Fruit fly (Drosophila melanogaster) whole organism, wandering third instar larva: ENCODE results near the gene witty.

Experiments
- Abd-B ChIP-seq: fragments of >200 bp; optimal IDR thresholded peaks from 2 replicates; lab custom pipeline; 2017; ENCODE audit warnings: missing biosample characterization, missing genetic modification characterization
- CG32264 ChIP-seq: fragments of 200-800 bp; sonication (Bioruptor generic); optimal IDR thresholded peaks from 2 replicates; lab custom pipeline; 2016; ENCODE audit warnings: missing biosample characterization, missing genetic modification characterization
- CG9705 ChIP-seq: fragments of 200-800 bp; sonication (Bioruptor generic); optimal IDR thresholded peaks from 2 replicates; lab custom pipeline; 2018; ENCODE audit warnings: missing biosample characterization, mild to moderate bottlenecking, missing genetic modification characterization
- CrebA ChIP-seq: fragments of 200-800 bp; sonication (Bioruptor generic); optimal IDR thresholded peaks from 2 replicates; lab custom pipeline; 2016; ENCODE audit warnings: missing biosample characterization, mild to moderate bottlenecking, missing genetic modification characterization, borderline replicate concordance
- Dfd ChIP-seq: fragments of >200 bp; optimal IDR thresholded peaks from 2 replicates; lab custom pipeline; 2017; ENCODE audit warnings: missing biosample characterization, missing genetic modification characterization
- Dif ChIP-seq: fragments of 200-275, 200-300 bp; sonication (Bioruptor generic); optimal IDR thresholded peaks from 2 replicates; lab custom pipeline; 2018; ENCODE audit warnings: missing biosample characterization, missing genetic modification characterization; ENCODE audit not compliant: partially characterized antibody
- GATAd ChIP-seq: sonication (Bioruptor generic); optimal IDR thresholded peaks from 2 replicates; lab custom pipeline; 2016; ENCODE audit warnings: missing biosample characterization, missing genetic modification characterization
- HLH106 ChIP-seq: fragments of 200-800 bp; optimal IDR thresholded peaks from 3 replicates; lab custom pipeline; 2019; ENCODE audit warnings: missing biosample characterization, mild to moderate bottlenecking, missing genetic modification characterization, moderate library complexity
- Hnf4 ChIP-seq: fragments of 200-800 bp; sonication (Bioruptor generic); optimal IDR thresholded peaks from 2 replicates; lab custom pipeline; 2016; ENCODE audit warnings: missing biosample characterization, mild to moderate bottlenecking, missing genetic modification characterization
- Hr78 ChIP-seq: fragments of >200 bp; optimal IDR thresholded peaks from 2 replicates; lab custom pipeline; 2017; ENCODE audit warnings: missing biosample characterization, missing genetic modification characterization
- Hr83 ChIP-seq: fragments of 200-300 bp; sonication (Bioruptor generic); optimal IDR thresholded peaks from 2 replicates; lab custom pipeline; 2016; ENCODE audit warnings: missing biosample characterization, mild to moderate bottlenecking, missing genetic modification characterization, moderate library complexity; ENCODE audit not compliant: poor library complexity, severe bottlenecking
- Jra ChIP-seq: sonication (Bioruptor generic); optimal IDR thresholded peaks from 2 replicates; lab custom pipeline; 2016; ENCODE audit warnings: missing biosample characterization, missing genetic modification characterization
- Mio ChIP-seq: sonication (Bioruptor generic); optimal IDR thresholded peaks from 2 replicates; lab custom pipeline; 2016; ENCODE audit warnings: missing biosample characterization, missing genetic modification characterization
- Myc ChIP-seq: fragments of >200 bp; optimal IDR thresholded peaks from 2 replicates; lab custom pipeline; 2017
- N ChIP-seq: fragments of >200 bp; optimal IDR thresholded peaks from 2 replicates; lab custom pipeline; 2018; ENCODE audit warnings: missing biosample characterization, missing external identifiers, missing genetic modification characterization
- OdsH ChIP-seq: fragments of 200-800 bp; sonication (Bioruptor generic); optimal IDR thresholded peaks from 2 replicates; lab custom pipeline; 2016; ENCODE audit warnings: missing biosample characterization, mild to moderate bottlenecking, missing genetic modification characterization
- Rel ChIP-seq, 2 experiments: fragments of 200-800 bp; sonication (Bioruptor generic) in 1 of 2; optimal IDR thresholded peaks; 2 replicates in 1 of 2; 3 replicates in 1 of 2; lab custom pipeline; 2016 to 2019; ENCODE audit warnings: mild to moderate bottlenecking in 2 of 2, missing biosample characterization in 2 of 2, missing genetic modification characterization in 2 of 2, moderate library complexity in 1 of 2
- Sp1 ChIP-seq: fragments of 200-800 bp; sonication (Bioruptor generic); optimal IDR thresholded peaks from 3 replicates; lab custom pipeline; 2019; ENCODE audit warnings: missing biosample characterization, mild to moderate bottlenecking, missing genetic modification characterization, moderate library complexity
- br ChIP-seq: fragments of 200-800 bp; sonication (Bioruptor generic); optimal IDR thresholded peaks from 2 replicates; lab custom pipeline; 2016; ENCODE audit warnings: missing biosample characterization, missing genetic modification characterization
- brk ChIP-seq: fragments of 200-800 bp; sonication (Bioruptor generic); optimal IDR thresholded peaks from 2 replicates; lab custom pipeline; 2016; ENCODE audit warnings: missing biosample characterization, mild to moderate bottlenecking, missing genetic modification characterization
- dl ChIP-seq, 2 experiments: fragments of 175-275, 200-275 bp in 1 of 2; fragments of 200-275 bp in 1 of 2; sonication (Bioruptor generic); optimal IDR thresholded peaks; lab custom pipeline; 2018; ENCODE audit warnings: mild to moderate bottlenecking in 2 of 2, missing biosample characterization in 2 of 2, missing genetic modification characterization in 2 of 2, moderate library complexity in 2 of 2; ENCODE audit not compliant: partially characterized antibody in 2 of 2, insufficient read depth in 1 of 2
- dmrt93B ChIP-seq: fragments of 200-800 bp; sonication (Bioruptor generic); optimal IDR thresholded peaks from 2 replicates; lab custom pipeline; 2018; ENCODE audit warnings: missing biosample characterization, mild to moderate bottlenecking, missing genetic modification characterization
- dsf ChIP-seq: sonication (Bioruptor generic); optimal IDR thresholded peaks from 2 replicates; lab custom pipeline; 2016; ENCODE audit warnings: missing biosample characterization, missing genetic modification characterization, borderline replicate concordance
- ey ChIP-seq: fragments of 200-800 bp; sonication (Bioruptor generic); optimal IDR thresholded peaks from 2 replicates; lab custom pipeline; 2016; ENCODE audit warnings: missing biosample characterization, missing genetic modification characterization
- foxo ChIP-seq, 2 experiments: fragments of 200-800 bp; sonication (Bioruptor generic); optimal IDR thresholded peaks; 2 replicates in 1 of 2; 3 replicates in 1 of 2; lab custom pipeline; 2016 to 2017; ENCODE audit warnings: missing biosample characterization in 2 of 2, missing genetic modification characterization in 2 of 2
- fru ChIP-seq: fragments of 200-800 bp; sonication (Bioruptor generic); optimal IDR thresholded peaks from 3 replicates; lab custom pipeline; 2016; ENCODE audit warnings: missing biosample characterization, mild to moderate bottlenecking, missing genetic modification characterization
- h ChIP-seq: fragments of 200-800 bp; sonication (Bioruptor generic); optimal IDR thresholded peaks from 3 replicates; lab custom pipeline; 2016; ENCODE audit warnings: missing biosample characterization, mild to moderate bottlenecking, missing genetic modification characterization
- jim ChIP-seq: fragments of 175-275, 200-325 bp; sonication (Bioruptor generic); optimal IDR thresholded peaks from 2 replicates; lab custom pipeline; 2016; ENCODE audit warnings: missing biosample characterization, mild to moderate bottlenecking, missing genetic modification characterization
- lola ChIP-seq: fragments of >200 bp; optimal IDR thresholded peaks from 2 replicates; lab custom pipeline; 2017; ENCODE audit warnings: missing biosample characterization, missing genetic modification characterization
- pan ChIP-seq: fragments of >200 bp; optimal IDR thresholded peaks from 2 replicates; lab custom pipeline; 2017
- psq ChIP-seq: fragments of 200-800 bp; sonication (Bioruptor generic); optimal IDR thresholded peaks from 3 replicates; lab custom pipeline; 2017; ENCODE audit warnings: missing biosample characterization, mild to moderate bottlenecking, missing genetic modification characterization, moderate library complexity
- rgr ChIP-seq: fragments of 200-800 bp; sonication (Bioruptor generic); optimal IDR thresholded peaks from 3 replicates; lab custom pipeline; 2016; ENCODE audit warnings: missing biosample characterization, mild to moderate bottlenecking, missing genetic modification characterization
- sage ChIP-seq: fragments of 200-800 bp; sonication (Bioruptor generic); optimal IDR thresholded peaks from 2 replicates; lab custom pipeline; 2016; ENCODE audit warnings: missing biosample characterization, mild to moderate bottlenecking, missing genetic modification characterization
- sv ChIP-seq: fragments of 200-800 bp; sonication (Bioruptor generic); optimal IDR thresholded peaks from 3 replicates; lab custom pipeline; 2016; ENCODE audit warnings: missing biosample characterization, missing genetic modification characterization
- tai ChIP-seq: sonication (Bioruptor generic); optimal IDR thresholded peaks from 2 replicates; lab custom pipeline; 2016; ENCODE audit warnings: missing biosample characterization, missing genetic modification characterization
- usp ChIP-seq: fragments of >200 bp; optimal IDR thresholded peaks from 2 replicates; lab custom pipeline; 2017; ENCODE audit warnings: missing biosample characterization, missing genetic modification characterization
- woc ChIP-seq: sonication (Bioruptor generic); optimal IDR thresholded peaks from 2 replicates; lab custom pipeline; 2016; ENCODE audit warnings: missing biosample characterization, mild to moderate bottlenecking, missing genetic modification characterization

witty gene

DNA sequence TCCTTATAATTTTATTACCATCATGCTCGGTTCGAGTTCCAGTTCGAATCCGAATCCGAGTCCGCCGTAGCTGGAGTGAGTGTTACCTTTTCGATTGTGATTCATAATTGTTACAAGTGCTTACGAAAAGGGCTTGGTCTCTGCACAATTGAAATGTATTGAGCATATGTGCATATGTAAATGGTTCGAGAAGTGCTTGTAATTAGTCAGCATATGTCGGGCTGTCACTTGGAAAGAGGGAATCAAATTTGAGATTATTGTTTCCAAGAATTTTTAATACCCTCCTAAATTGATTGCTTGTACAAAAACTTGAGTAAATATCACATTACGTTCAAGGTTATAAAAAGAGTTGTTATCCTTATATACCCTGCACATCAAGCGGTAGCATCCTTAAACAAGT is 44.6 kb upstream of the witty start:
- TF ChIP-seq fru (peak; percentile 6), h (GFP tag; lab: Kevin White, UChicago) (no peak), Abd-B (GFP tag; lab: Kevin White, UChicago) (no peak), rgr (peak; percentile 4)

DNA sequence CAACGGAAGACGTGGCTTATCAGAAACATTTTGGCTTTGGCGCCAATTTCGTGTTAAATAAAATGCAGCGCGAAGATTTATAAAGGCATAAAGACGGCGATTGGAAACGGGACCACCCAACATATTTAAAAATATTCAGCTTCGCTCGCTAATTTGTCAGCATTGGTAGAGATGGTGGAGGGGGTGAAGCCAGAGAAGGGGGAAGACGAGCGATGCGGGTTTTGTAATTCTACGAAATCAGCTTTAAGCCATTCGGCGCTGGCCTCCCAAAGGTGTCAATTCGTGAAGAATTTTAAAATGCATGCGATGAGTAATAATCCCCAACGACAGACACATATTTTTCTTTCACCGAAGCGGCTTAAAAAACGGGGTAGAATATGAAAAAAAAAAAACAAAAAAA is 44.0 kb upstream of the witty start:
- no peak for TF ChIP-seq HLH106 (tag; lab: Kevin White, UChicago)
- TF ChIP-seq Hr78: no peak
- TF ChIP-seq N (GFP tag; lab: Kevin White, UChicago): no peak
- TF ChIP-seq sage (GFP tag; lab: Kevin White, UChicago): no peak
- TF ChIP-seq foxo (GFP tag; optimal IDR thresholded peaks at IDR 0.05; lab: Kevin White, UChicago): no peak
- TF ChIP-seq tai (GFP tag; lab: Kevin White, UChicago): no peak
- TF ChIP-seq usp: no peak
- TF ChIP-seq CrebA (GFP tag; lab: Kevin White, UChicago): no peak
- TF ChIP-seq h (GFP tag; lab: Kevin White, UChicago): no peak
- no peak for TF ChIP-seq Dif
- no peak for TF ChIP-seq sv (GFP tag; lab: Kevin White, UChicago)
- TF ChIP-seq rgr: no peak
- no peak for TF ChIP-seq Sp1
- no peak for TF ChIP-seq Rel (GFP tag; optimal IDR thresholded peaks at IDR 0.05; lab: Kevin White, UChicago)
- no peak for TF ChIP-seq Rel (tag; optimal IDR thresholded peaks at IDR 0.05; lab: Kevin White, UChicago)
- TF ChIP-seq Abd-B (GFP tag; lab: Kevin White, UChicago): no peak
- TF ChIP-seq dl (GFP tag; optimal IDR thresholded peaks at IDR 0.05; lab: Kevin White, UChicago; ENCODE audit: insufficient read depth in 1 of 2, partially characterized antibody in 2 of 2): no peak
- no peak for TF ChIP-seq Hnf4 (GFP tag; lab: Kevin White, UChicago)
- no peak for TF ChIP-seq brk (GFP tag; lab: Kevin White, UChicago)

DNA sequence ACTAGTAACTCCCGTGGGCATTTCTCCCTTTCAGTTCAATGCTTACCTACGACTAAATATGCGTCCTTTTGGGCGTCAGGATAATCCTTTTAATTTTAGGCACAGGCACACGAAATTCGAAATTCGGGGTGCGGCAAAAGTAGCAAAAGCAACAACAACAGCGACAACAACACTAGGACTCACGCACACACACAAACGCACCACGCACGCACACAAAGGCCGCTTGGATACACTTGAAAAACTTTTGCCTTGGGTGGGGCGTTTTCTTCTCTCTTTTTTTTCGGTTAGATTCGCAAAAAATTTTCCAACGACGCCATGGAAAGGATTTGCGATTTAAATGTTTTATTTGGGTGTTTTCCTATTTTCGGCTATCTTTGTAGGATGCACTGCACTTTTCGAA is 41.7 kb upstream of the witty start:
- no peak for TF ChIP-seq rgr
- no peak for TF ChIP-seq HLH106 (tag; lab: Kevin White, UChicago)
- no peak for TF ChIP-seq dmrt93B (GFP tag; lab: Kevin White, UChicago)
- no peak for TF ChIP-seq jim (GFP tag; lab: Kevin White, UChicago)
- TF ChIP-seq Hnf4 (GFP tag; lab: Kevin White, UChicago): no peak
- no peak for TF ChIP-seq Hr83 (GFP tag; lab: Kevin White, UChicago)
- TF ChIP-seq GATAd: no peak
- TF ChIP-seq Dfd (GFP tag; lab: Kevin White, UChicago): no peak

DNA sequence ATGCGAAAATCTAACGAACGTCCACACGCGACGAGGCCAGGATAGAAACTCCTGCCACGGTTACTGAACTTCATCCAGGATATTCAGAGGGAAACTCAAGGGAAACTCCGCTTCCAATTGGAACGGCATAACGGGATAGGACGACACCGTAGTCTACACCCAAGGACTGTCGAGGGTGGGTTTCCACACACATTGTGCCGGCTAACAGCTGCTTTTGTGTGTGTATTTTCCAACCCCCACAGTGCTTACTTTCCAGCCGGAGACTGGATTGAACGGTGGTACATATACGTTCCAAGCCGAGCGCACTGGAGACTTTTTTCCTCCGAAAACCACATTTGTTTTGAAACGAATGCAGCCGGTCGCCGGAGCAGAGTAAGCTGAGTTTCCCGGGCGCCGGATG is 41.0 kb upstream of the witty start:
- TF ChIP-seq GATAd: no peak
- no peak for TF ChIP-seq N (GFP tag; lab: Kevin White, UChicago)
- no peak for TF ChIP-seq OdsH (GFP tag; lab: Kevin White, UChicago)
- no peak for TF ChIP-seq woc (GFP tag; lab: Kevin White, UChicago)
- TF ChIP-seq Mio (GFP tag; lab: Kevin White, UChicago): no peak
- no peak for TF ChIP-seq Abd-B (GFP tag; lab: Kevin White, UChicago)
- no peak for TF ChIP-seq sage (GFP tag; lab: Kevin White, UChicago)
- TF ChIP-seq CG9705 (GFP tag; lab: Kevin White, UChicago): no peak
- TF ChIP-seq Dfd (GFP tag; lab: Kevin White, UChicago): no peak
- no peak for TF ChIP-seq CG32264 (GFP tag; lab: Kevin White, UChicago)
- no peak for TF ChIP-seq tai (GFP tag; lab: Kevin White, UChicago)
- TF ChIP-seq, all 38 proteins: peak for 0

DNA sequence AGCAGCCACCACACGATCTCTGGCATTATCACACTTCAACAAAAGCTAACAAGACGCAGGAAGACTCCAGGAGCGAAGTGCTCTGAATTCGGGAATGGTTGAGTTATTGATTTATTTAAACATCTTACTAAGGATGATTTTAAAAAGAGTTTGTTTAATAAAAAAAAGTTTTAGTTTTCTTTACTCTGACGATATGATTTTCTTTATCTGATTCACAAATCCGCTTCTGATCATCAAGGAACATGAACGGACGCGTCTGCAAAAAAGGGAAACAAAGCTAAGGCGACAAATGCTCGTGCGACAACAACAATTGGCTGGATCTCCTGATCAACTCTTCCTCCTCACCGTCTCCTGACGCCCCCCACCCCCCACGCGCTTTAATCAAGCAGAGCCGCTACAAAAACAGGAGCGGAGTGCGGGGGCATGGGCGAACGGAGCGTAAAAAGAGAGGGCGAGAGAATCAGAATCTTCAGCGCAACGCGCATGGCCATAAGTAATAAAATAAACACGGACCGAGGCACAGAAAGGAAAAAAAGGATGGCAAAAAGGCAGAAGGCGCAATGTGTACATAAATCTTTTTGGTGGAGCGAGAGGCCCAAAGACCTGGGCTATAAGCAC is 38.8 kb upstream of the witty start:
- TF ChIP-seq Dfd (GFP tag; lab: Kevin White, UChicago) (no peak), foxo (GFP tag; optimal IDR thresholded peaks at IDR 0.05; lab: Kevin White, UChicago) (peak; percentile 69 to 94), Rel (GFP tag; optimal IDR thresholded peaks at IDR 0.05; lab: Kevin White, UChicago) (peak; percentile 67), Rel (tag; optimal IDR thresholded peaks at IDR 0.05; lab: Kevin White, UChicago) (peak; percentile 72), usp (no peak), fru (peak; percentile 91), CrebA (GFP tag; lab: Kevin White, UChicago) (no peak), Hr78 (no peak), pan (lab: Kevin White, UChicago) (no peak), rgr (peak; percentile 75), CG32264 (GFP tag; lab: Kevin White, UChicago) (peak; percentile 80), dsf (GFP tag; lab: Kevin White, UChicago) (peak; percentile 72), woc (GFP tag; lab: Kevin White, UChicago) (peak; percentile 93), psq (GFP tag; lab: Kevin White, UChicago) (peak; percentile 98), CG9705 (GFP tag; lab: Kevin White, UChicago) (peak; percentile 85), Myc (no peak), sage (GFP tag; lab: Kevin White, UChicago) (peak; percentile 84), brk (GFP tag; lab: Kevin White, UChicago) (peak; percentile 55), tai (GFP tag; lab: Kevin White, UChicago) (no peak), dl (GFP tag; optimal IDR thresholded peaks at IDR 0.05; lab: Kevin White, UChicago; ENCODE audit: insufficient read depth in 1 of 2, partially characterized antibody in 2 of 2) (peak in 1 of 2 experiments; percentile 67), jim (GFP tag; lab: Kevin White, UChicago) (no peak), Hnf4 (GFP tag; lab: Kevin White, UChicago) (peak; percentile 91), N (GFP tag; lab: Kevin White, UChicago) (no peak), Jra (GFP tag; lab: Kevin White, UChicago) (peak; percentile 82), OdsH (GFP tag; lab: Kevin White, UChicago) (peak; percentile 91), lola (no peak), br (GFP tag; lab: Kevin White, UChicago) (peak; percentile 95), ey (peak; percentile 93)
